Worm (Caenorhabditis elegans): Measurements from ENCODE around the gene lpd-9.

ce11 chrV:10540024-10540423 lies 39.1 kb upstream of the lpd-9 start, which contains the start of gene degt-1:
- TF ChIP-seq egl-27 (tag; optimal IDR thresholded peaks at IDR 0.05) (no peak), ztf-11 (tag; optimal IDR thresholded peaks at IDR 0.05) (no peak), nhr-25 (tag; optimal IDR thresholded peaks at IDR 0.05) (no peak), nhr-11 (tag; optimal IDR thresholded peaks at IDR 0.05) (no peak), snpc-4 (tag; optimal IDR thresholded peaks at IDR 0.05) (no peak), ama-1 (optimal IDR thresholded peaks at IDR 0.05) (no peak), skn-1 (tag; optimal IDR thresholded peaks at IDR 0.05) (no peak), ceh-82 (tag; optimal IDR thresholded peaks at IDR 0.05) (no peak), nhr-77 (tag; optimal IDR thresholded peaks at IDR 0.05) (no peak), aly-2 (tag; optimal IDR thresholded peaks at IDR 0.05) (no peak), zag-1 (tag; optimal IDR thresholded peaks at IDR 0.05) (no peak), ceh-16 (tag; optimal IDR thresholded peaks at IDR 0.05) (no peak)

All from whole organism, L2 larva.